Worm (Caenorhabditis elegans) whole organism, L4 larva: Measurements from ENCODE around the gene nhr-124.

Experiments
- F37D6.2 ChIP-seq: sonication (generic microtip); optimal IDR thresholded peaks from 2 replicates; lab custom pipeline; 2016; ENCODE audit warnings: mild to moderate bottlenecking, missing genetic modification characterization, missing compliant biosample characterization
- R02D3.7 ChIP-seq: fragments of 150-350 bp; sonication (generic microtip); optimal IDR thresholded peaks from 3 replicates; lab custom pipeline; 2014; ENCODE audit warnings: missing biosample characterization, missing genetic modification characterization
- T20F7.1 ChIP-seq: fragments of 200-800 bp; sonication (Bioruptor generic); optimal IDR thresholded peaks from 2 replicates; lab custom pipeline; 2018; ENCODE audit warnings: mild to moderate bottlenecking, missing genetic modification characterization, missing compliant biosample characterization
- ZK546.5 ChIP-seq, 2 experiments: sonication (generic microtip); optimal IDR thresholded peaks; 2 replicates each; lab custom pipeline; 2017; ENCODE audit warnings: missing biosample characterization in 2 of 2, missing genetic modification characterization in 2 of 2
- attf-4 ChIP-seq: sonication (generic microtip); optimal IDR thresholded peaks from 3 replicates; lab custom pipeline; 2017; ENCODE audit warnings: missing biosample characterization, missing genetic modification characterization
- ceh-32 ChIP-seq: sonication (generic microtip); optimal IDR thresholded peaks from 2 replicates; lab custom pipeline; 2016; ENCODE audit warnings: mild to moderate bottlenecking, missing genetic modification characterization, missing compliant biosample characterization; ENCODE audit not compliant: poor library complexity
- ceh-62 ChIP-seq: sonication (generic microtip); optimal IDR thresholded peaks from 2 replicates; lab custom pipeline; 2017; ENCODE audit warnings: missing biosample characterization, missing genetic modification characterization
- ceh-82 ChIP-seq: sonication (generic microtip); optimal IDR thresholded peaks from 2 replicates; lab custom pipeline; 2017; ENCODE audit warnings: missing biosample characterization, missing genetic modification characterization
- ctbp-1 ChIP-seq: fragments of 200-800 bp; sonication (Bioruptor generic); IDR thresholded peaks from 2 replicates; pipeline ENCODE4 v1.3.6; 2022; ENCODE audit warnings: missing genetic modification reagents, missing genetic modification characterization, missing compliant biosample characterization
- daf-12 ChIP-seq: fragments of 150-350 bp; optimal IDR thresholded peaks from 2 replicates; lab custom pipeline; 2014; ENCODE audit warnings: missing biosample characterization, missing genetic modification reagents, missing genetic modification characterization
- dmd-6 ChIP-seq: fragments of 200-800 bp; sonication (Bioruptor generic); IDR thresholded peaks from 2 replicates; pipeline ENCODE4 v1.3.6; 2022; ENCODE audit warnings: missing genetic modification reagents, missing genetic modification characterization, missing compliant biosample characterization
- dmd-8 ChIP-seq: fragments of 200-800 bp; sonication (Bioruptor generic); IDR thresholded peaks from 2 replicates; pipeline ENCODE4 v1.3.6; 2022; ENCODE audit warnings: missing genetic modification characterization, missing compliant biosample characterization
- duxl-1 ChIP-seq: sonication (generic microtip); optimal IDR thresholded peaks from 2 replicates; lab custom pipeline; 2016; ENCODE audit warnings: mild to moderate bottlenecking, missing genetic modification characterization, moderate library complexity, missing compliant biosample characterization; ENCODE audit not compliant: poor library complexity
- egl-43 ChIP-seq: fragments of 200-800 bp; sonication (Bioruptor generic); IDR thresholded peaks from 2 replicates; pipeline ENCODE4 v1.3.6; 2022; ENCODE audit warnings: missing genetic modification reagents, missing genetic modification characterization, missing compliant biosample characterization
- hif-1 ChIP-seq, 2 experiments: sonication (generic microtip); optimal IDR thresholded peaks; 2 replicates each; lab custom pipeline; 2016 to 2017; ENCODE audit warnings: missing compliant biosample characterization in 2 of 2, missing genetic modification characterization in 2 of 2, missing genetic modification reagents in 2 of 2, missing genotype in 2 of 2, mild to moderate bottlenecking in 1 of 2
- hlh-11 ChIP-seq: fragments of 200-800 bp; sonication (Bioruptor generic); optimal IDR thresholded peaks from 2 replicates; lab custom pipeline; 2018; ENCODE audit warnings: mild to moderate bottlenecking, missing genetic modification characterization, missing compliant biosample characterization
- hlh-30 ChIP-seq: sonication (generic microtip); optimal IDR thresholded peaks from 2 replicates; lab custom pipeline; 2017; ENCODE audit warnings: antibody characterized with exemption, mild to moderate bottlenecking, missing genetic modification characterization, missing compliant biosample characterization; ENCODE audit not compliant: insufficient read depth
- jun-1 ChIP-seq: fragments of 150-350 bp; optimal IDR thresholded peaks from 2 replicates; lab custom pipeline; 2014; ENCODE audit warnings: missing biosample characterization, missing genetic modification reagents, missing genetic modification characterization
- lin-15B ChIP-seq: fragments of 150-350 bp; sonication (generic microtip); optimal IDR thresholded peaks from 3 replicates; lab custom pipeline; 2014; ENCODE audit warnings: missing biosample characterization, missing genetic modification characterization
- lir-3 ChIP-seq: sonication (generic microtip); optimal IDR thresholded peaks from 2 replicates; lab custom pipeline; 2016; ENCODE audit warnings: mild to moderate bottlenecking, missing genetic modification characterization, missing compliant biosample characterization
- mdt-29 ChIP-seq: fragments of 200-800 bp; sonication (Bioruptor generic); IDR thresholded peaks from 2 replicates; pipeline ENCODE4 v1.3.6; 2022; ENCODE audit warnings: missing genetic modification reagents, missing genetic modification characterization, missing compliant biosample characterization
- mep-1 ChIP-seq: fragments of 150-350 bp; sonication (generic microtip); optimal IDR thresholded peaks from 3 replicates; lab custom pipeline; 2014; ENCODE audit warnings: missing biosample characterization, missing genetic modification characterization
- nhr-102 ChIP-seq: sonication (generic microtip); optimal IDR thresholded peaks from 2 replicates; lab custom pipeline; 2016; ENCODE audit warnings: mild to moderate bottlenecking, missing genetic modification characterization, moderate library complexity, missing compliant biosample characterization
- nhr-111 ChIP-seq: fragments of 200-800 bp; sonication (Bioruptor generic); optimal IDR thresholded peaks from 2 replicates; lab custom pipeline; 2018; ENCODE audit warnings: mild to moderate bottlenecking, missing genetic modification characterization, missing compliant biosample characterization
- nhr-25 ChIP-seq: sonication (generic microtip); optimal IDR thresholded peaks from 2 replicates; lab custom pipeline; 2017; ENCODE audit warnings: missing genetic modification characterization, mild to moderate bottlenecking, missing compliant biosample characterization, antibody characterized with exemption, moderate library complexity, borderline replicate concordance; ENCODE audit not compliant: insufficient read depth
- nhr-28 ChIP-seq: fragments of 150-350 bp; optimal IDR thresholded peaks from 2 replicates; lab custom pipeline; 2014; ENCODE audit warnings: missing biosample characterization, missing genetic modification characterization
- nhr-77 ChIP-seq: fragments of 150-350 bp; optimal IDR thresholded peaks from 2 replicates; lab custom pipeline; 2014; ENCODE audit warnings: missing biosample characterization, missing genetic modification characterization
- pqm-1 ChIP-seq: sonication (generic microtip); optimal IDR thresholded peaks from 2 replicates; lab custom pipeline; 2017; ENCODE audit warnings: missing biosample characterization, missing genetic modification characterization
- sdz-12 ChIP-seq: fragments of 200-800 bp; sonication (Bioruptor generic); optimal IDR thresholded peaks from 2 replicates; lab custom pipeline; 2018; ENCODE audit warnings: mild to moderate bottlenecking, missing genetic modification characterization, missing compliant biosample characterization
- snpc-4 ChIP-seq: fragments of 150-350 bp; optimal IDR thresholded peaks from 2 replicates; lab custom pipeline; 2014; ENCODE audit warnings: missing biosample characterization, missing genetic modification characterization
- unc-62 ChIP-seq, 3 experiments: fragments of 150-350 bp in 1 of 3; sonication (generic microtip); optimal IDR thresholded peaks in 2 of 3; peaks in 1 of 3; 1 replicate in 1 of 3; 2 replicates in 2 of 3; lab custom pipeline; 2014 to 2017; ENCODE audit warnings: missing biosample characterization in 3 of 3, missing genetic modification characterization in 3 of 3, missing genetic modification reagents in 3 of 3, missing genotype in 1 of 3
- vab-7 ChIP-seq: fragments of 200-800 bp; sonication (Bioruptor generic); IDR thresholded peaks from 2 replicates; pipeline ENCODE4 v1.3.6; 2022; ENCODE audit warnings: missing genetic modification reagents, missing genetic modification characterization, missing compliant biosample characterization
- zag-1 ChIP-seq: fragments of 150-350 bp; optimal IDR thresholded peaks from 2 replicates; lab custom pipeline; 2014; ENCODE audit warnings: missing biosample characterization, missing genetic modification characterization
- zfp-2 ChIP-seq: sonication (generic microtip); optimal IDR thresholded peaks from 2 replicates; lab custom pipeline; 2016; ENCODE audit warnings: mild to moderate bottlenecking, missing genetic modification characterization, missing compliant biosample characterization
- zfp-3 ChIP-seq: fragments of 200-800 bp; sonication (Bioruptor generic); conservative IDR thresholded peaks from 2 replicates; pipeline ENCODE4 v1.3.6; 2022; ENCODE audit warnings: missing genetic modification reagents, missing genetic modification characterization, missing compliant biosample characterization
- zip-11 ChIP-seq: fragments of 200-800 bp; sonication (Bioruptor generic); IDR thresholded peaks from 2 replicates; pipeline ENCODE4 v1.3.6; 2022; ENCODE audit warnings: missing genetic modification characterization, missing compliant biosample characterization
- ztf-7 ChIP-seq: fragments of 150-350 bp; optimal IDR thresholded peaks from 2 replicates; lab custom pipeline; 2014; ENCODE audit warnings: missing biosample characterization, missing genetic modification characterization

Gene nhr-124

ce11 chrV:3851760-3852159, 34.2 kb downstream of the nhr-124 start:
- TF ChIP-seq zip-11 (GFP tag; lab: Robert Waterston, UW) = no peak
- TF ChIP-seq nhr-25 (tag; lab: Kevin White, UChicago) = no peak
- peak; percentile 14 for TF ChIP-seq T20F7.1 (GFP tag; lab: Kevin White, UChicago)
- no peak for TF ChIP-seq zfp-3 (GFP tag; lab: Robert Waterston, UW)
- TF ChIP-seq snpc-4 (tag; lab: Kevin White, UChicago) = no peak
- TF ChIP-seq lin-15B (tag; lab: Kevin White, UChicago) = no peak
- TF ChIP-seq jun-1 (tag; lab: Kevin White, UChicago) = no peak
- TF ChIP-seq dmd-8 (GFP tag; lab: Robert Waterston, UW) = no peak
- no peak for TF ChIP-seq unc-62 (GFP tag; optimal IDR thresholded peaks at IDR 0.05 in 1 of 2; lab: Kevin White, UChicago)
- TF ChIP-seq unc-62 (tag; optimal IDR thresholded peaks at IDR 0.05; lab: Kevin White, UChicago) = no peak
- no peak for TF ChIP-seq zag-1
- peak; percentile 1 for TF ChIP-seq hlh-30
- no peak for TF ChIP-seq daf-12
- peak; percentile 67 for TF ChIP-seq pqm-1
- no peak for TF ChIP-seq ctbp-1 (GFP tag; lab: Robert Waterston, UW)
- no peak for TF ChIP-seq R02D3.7 (tag; lab: Kevin White, UChicago)
- no peak for TF ChIP-seq mep-1 (tag; lab: Kevin White, UChicago)
- TF ChIP-seq ceh-32 (tag; lab: Kevin White, UChicago) = no peak
- TF ChIP-seq ceh-62 (tag; lab: Kevin White, UChicago) = no peak
- no peak for TF ChIP-seq ztf-7 (tag; lab: Kevin White, UChicago)
- TF ChIP-seq lir-3 (tag; lab: Kevin White, UChicago) = no peak
- peak; percentile 86 for TF ChIP-seq nhr-28
- TF ChIP-seq zfp-2 (tag; lab: Kevin White, UChicago) = no peak
- peak; percentile 67 for TF ChIP-seq nhr-77
- TF ChIP-seq ZK546.5 (tag; optimal IDR thresholded peaks at IDR 0.05; lab: Kevin White, UChicago) = no peak
- peak; percentile 80 for TF ChIP-seq dmd-6 (GFP tag; lab: Robert Waterston, UW)

- TF ChIP-seq nhr-111 (no peak), unc-62 (GFP tag; optimal IDR thresholded peaks at IDR 0.05 in 1 of 2; lab: Kevin White, UChicago) (peak in 1 of 2 experiments; percentile 80), unc-62 (tag; optimal IDR thresholded peaks at IDR 0.05; lab: Kevin White, UChicago) (no peak), hif-1 (tag; optimal IDR thresholded peaks at IDR 0.05; lab: Kevin White, UChicago) (no peak)
Measured at ce11 chrV:3847268-3847667, 38.7 kb downstream of the nhr-124 start, which contains the start of gene nhr-185. nhr-185 (minus strand) TSS chrV:3847368.

- peak; percentile 78 for TF ChIP-seq nhr-28
- no peak for TF ChIP-seq dmd-8 (GFP tag; lab: Robert Waterston, UW)
- peak; percentile 45 for TF ChIP-seq pqm-1
Measured at ce11 chrV:3843926-3844325, 42.1 kb downstream of the nhr-124 start, which contains the start of gene ugt-32. ugt-32 (minus strand) TSS chrV:3844007.

ce11 chrV:3841462-3841861, 44.5 kb downstream of the nhr-124 start:
- peak; percentile 60 for TF ChIP-seq nhr-102
- no peak for TF ChIP-seq sdz-12 (GFP tag; lab: Kevin White, UChicago)
- TF ChIP-seq duxl-1 = peak; percentile 70
- TF ChIP-seq dmd-6 (GFP tag; lab: Robert Waterston, UW) = peak; percentile 63
- TF ChIP-seq vab-7 (GFP tag; lab: Robert Waterston, UW) = no peak
- TF ChIP-seq pqm-1 = peak; percentile 18
- TF ChIP-seq, all 104 proteins: peak for 4

ce11 chrV:3832661-3833060, 53.3 kb downstream of the nhr-124 start:
- TF ChIP-seq egl-43 (GFP tag; lab: Robert Waterston, UW) = no peak
- TF ChIP-seq attf-4 (tag; lab: Kevin White, UChicago) = no peak
- TF ChIP-seq hlh-11 (tag; lab: Kevin White, UChicago) = no peak
- no peak for TF ChIP-seq F37D6.2 (tag; lab: Kevin White, UChicago)
- no peak for TF ChIP-seq nhr-28
- no peak for TF ChIP-seq ceh-82 (tag; lab: Kevin White, UChicago)
- no peak for TF ChIP-seq mdt-29
